Worm (Caenorhabditis elegans) whole organism, young adult: ENCODE results near the gene cest-17.

Source experiments
- B0261.1 ChIP-seq: sonication (generic microtip); optimal IDR thresholded peaks from 2 replicates; lab custom pipeline; 2016; ENCODE audit warnings: mild to moderate bottlenecking, missing genetic modification characterization, moderate library complexity, missing compliant biosample characterization
- B0336.3 ChIP-seq: fragments of 200-800 bp; sonication (Bioruptor generic); IDR thresholded peaks from 2 replicates; pipeline ENCODE4 v1.3.6; 2022; ENCODE audit warnings: missing genetic modification characterization, missing compliant biosample characterization
- F33H1.4 ChIP-seq: fragments of 200-800 bp; sonication (Bioruptor generic); IDR thresholded peaks from 2 replicates; pipeline ENCODE4 v1.3.6; 2022; ENCODE audit warnings: missing genetic modification reagents, missing genetic modification characterization, missing compliant biosample characterization
- F39B2.1 ChIP-seq: fragments of 200-800 bp; sonication (Bioruptor generic); IDR thresholded peaks from 2 replicates; pipeline ENCODE4 v1.3.6; 2022; ENCODE audit warnings: missing genetic modification reagents, missing genetic modification characterization, missing compliant biosample characterization
- Y56A3A.18 ChIP-seq: fragments of 200-800 bp; sonication (Bioruptor generic); IDR thresholded peaks from 2 replicates; pipeline ENCODE4 v1.3.6; 2022; ENCODE audit warnings: missing genetic modification reagents, missing genetic modification characterization, missing compliant biosample characterization
- Y79H2A.3 ChIP-seq: fragments of 200-800 bp; sonication (Bioruptor generic); conservative IDR thresholded peaks from 2 replicates; pipeline ENCODE4 v1.3.6; 2022; ENCODE audit warnings: missing genetic modification reagents, missing genetic modification characterization, missing compliant biosample characterization
- aptf-2 ChIP-seq: fragments of 200-800 bp; sonication (Bioruptor generic); conservative IDR thresholded peaks from 2 replicates; pipeline ENCODE4 v1.3.6; 2022; ENCODE audit warnings: missing genetic modification reagents, missing genetic modification characterization, missing compliant biosample characterization
- aptf-3 ChIP-seq: fragments of 200-800 bp; sonication (Bioruptor generic); IDR thresholded peaks from 2 replicates; pipeline ENCODE4 v1.3.6; 2022; ENCODE audit warnings: missing genetic modification characterization, missing compliant biosample characterization
- athp-1 ChIP-seq: sonication (generic microtip); optimal IDR thresholded peaks from 2 replicates; lab custom pipeline; 2017; ENCODE audit warnings: mild to moderate bottlenecking, missing genetic modification characterization, missing compliant biosample characterization
- cebp-1 ChIP-seq, 2 experiments: fragments of 200-800 bp in 1 of 2; sonication (Bioruptor generic) in 1 of 2; sonication (generic microtip) in 1 of 2; IDR thresholded peaks in 1 of 2; optimal IDR thresholded peaks in 1 of 2; 2 replicates each; pipeline versions ENCODE4 v1.3.6 to Lab custom; 2017 to 2022; ENCODE audit warnings: missing compliant biosample characterization in 2 of 2, missing genetic modification characterization in 2 of 2, mild to moderate bottlenecking in 1 of 2, missing genetic modification reagents in 1 of 2, moderate library complexity in 1 of 2
- ceh-27 ChIP-seq: fragments of 200-800 bp; sonication (Bioruptor generic); optimal IDR thresholded peaks from 2 replicates; lab custom pipeline; 2018; ENCODE audit warnings: mild to moderate bottlenecking, missing genetic modification characterization, moderate library complexity, missing compliant biosample characterization
- dpl-1 ChIP-seq: fragments of 150-350 bp; optimal IDR thresholded peaks from 2 replicates; lab custom pipeline; 2014; ENCODE audit warnings: missing biosample characterization, missing genetic modification reagents, missing genetic modification characterization
- efl-1 ChIP-seq: fragments of 150-350 bp; optimal IDR thresholded peaks from 2 replicates; lab custom pipeline; 2014; ENCODE audit warnings: missing biosample characterization, missing genetic modification reagents, missing genetic modification characterization
- him-1 ChIP-seq: sonication (generic microtip); optimal IDR thresholded peaks from 2 replicates; lab custom pipeline; 2016; ENCODE audit warnings: missing genotype, missing genetic modification reagents, missing genetic modification characterization, missing compliant biosample characterization
- hmg-1.2 ChIP-seq: fragments of 200-800 bp; sonication (Bioruptor generic); IDR thresholded peaks from 2 replicates; pipeline ENCODE4 v1.3.6; 2022; ENCODE audit warnings: missing genetic modification reagents, missing genetic modification characterization, missing compliant biosample characterization
- lin-54 ChIP-seq: fragments of 200-800 bp; sonication (Bioruptor generic); optimal IDR thresholded peaks from 2 replicates; lab custom pipeline; 2018; ENCODE audit warnings: mild to moderate bottlenecking, missing genetic modification characterization, missing compliant biosample characterization
- lsy-27 ChIP-seq: sonication (generic microtip); optimal IDR thresholded peaks from 2 replicates; lab custom pipeline; 2017; ENCODE audit warnings: missing genetic modification characterization, mild to moderate bottlenecking, missing compliant biosample characterization, antibody characterized with exemption, missing genotype, borderline replicate concordance; ENCODE audit not compliant: insufficient read depth
- mcd-1 ChIP-seq: fragments of 200-800 bp; sonication (Bioruptor generic); IDR thresholded peaks from 2 replicates; pipeline ENCODE4 v1.3.6; 2022; ENCODE audit warnings: missing genetic modification reagents, missing genetic modification characterization, missing compliant biosample characterization
- nfya-1 ChIP-seq: sonication (generic microtip); optimal IDR thresholded peaks from 2 replicates; lab custom pipeline; 2017; ENCODE audit warnings: antibody characterized with exemption, missing compliant biosample characterization, missing genetic modification characterization, borderline replicate concordance; ENCODE audit not compliant: insufficient read depth
- nfyb-1 ChIP-seq: fragments of 200-800 bp; sonication (Bioruptor generic); IDR thresholded peaks from 2 replicates; pipeline ENCODE4 v1.3.6; 2022; ENCODE audit warnings: missing genetic modification reagents, missing genetic modification characterization, missing compliant biosample characterization
- nhr-120 ChIP-seq: fragments of 200-800 bp; sonication (Bioruptor generic); IDR thresholded peaks from 2 replicates; pipeline ENCODE4 v1.3.6; 2022; ENCODE audit warnings: missing genetic modification characterization, missing compliant biosample characterization
- nhr-80 ChIP-seq: sonication (generic microtip); optimal IDR thresholded peaks from 2 replicates; lab custom pipeline; 2016; ENCODE audit warnings: missing genetic modification characterization, missing compliant biosample characterization
- rpc-1 ChIP-seq, 2 experiments: fragments of 150-350 bp in 1 of 2; sonication (generic microtip) in 1 of 2; optimal IDR thresholded peaks; 2 replicates each; lab custom pipeline; 2014 to 2018; ENCODE audit warnings: missing biosample characterization in 1 of 2, missing genetic modification characterization in 1 of 2, missing genetic modification reagents in 1 of 2, missing genotype in 1 of 2
- tbp1 ChIP-seq: fragments of 200-800 bp; sonication (Bioruptor generic); optimal IDR thresholded peaks from 2 replicates; lab custom pipeline; 2018; ENCODE audit warnings: mild to moderate bottlenecking, missing genetic modification characterization, missing compliant biosample characterization
- tbx-9 ChIP-seq: sonication (generic microtip); optimal IDR thresholded peaks from 2 replicates; lab custom pipeline; 2016; ENCODE audit warnings: borderline replicate concordance, missing genetic modification characterization, inconsistent platforms, missing compliant biosample characterization
- tlf-1 ChIP-seq: fragments of 200-800 bp; sonication (Bioruptor generic); optimal IDR thresholded peaks from 2 replicates; lab custom pipeline; 2018; ENCODE audit warnings: mild to moderate bottlenecking, missing genetic modification characterization, missing compliant biosample characterization

The cest-17 gene

ce11 chrV:8201229-8201858 is 1.8 kb upstream of the cest-17 start, which contains the start of gene cri-2:
Gene cri-2, plus strand, starts transcription at chrV:8201808.
- TF ChIP-seq hmg-1.2, result peak; percentile 18; the same call in 1 of the 2 replicates
- no peak for TF ChIP-seq tbx-9 (tag; lab: Kevin White, UChicago)

- TF ChIP-seq tbx-9 (tag; lab: Kevin White, UChicago) (no peak), aptf-2 (GFP tag; lab: Robert Waterston, UW) (no peak), Y79H2A.3 (GFP tag; lab: Robert Waterston, UW) (no peak), him-1 (no peak), lin-54 (no peak), tbp1 (GFP tag; lab: Kevin White, UChicago) (no peak)
Observed at ce11 chrV:8206931-8207330, 3.8 kb downstream of the cest-17 start, which contains the start of gene timp-1. Gene timp-1, plus strand, starts transcription at chrV:8207235.

DNA sequence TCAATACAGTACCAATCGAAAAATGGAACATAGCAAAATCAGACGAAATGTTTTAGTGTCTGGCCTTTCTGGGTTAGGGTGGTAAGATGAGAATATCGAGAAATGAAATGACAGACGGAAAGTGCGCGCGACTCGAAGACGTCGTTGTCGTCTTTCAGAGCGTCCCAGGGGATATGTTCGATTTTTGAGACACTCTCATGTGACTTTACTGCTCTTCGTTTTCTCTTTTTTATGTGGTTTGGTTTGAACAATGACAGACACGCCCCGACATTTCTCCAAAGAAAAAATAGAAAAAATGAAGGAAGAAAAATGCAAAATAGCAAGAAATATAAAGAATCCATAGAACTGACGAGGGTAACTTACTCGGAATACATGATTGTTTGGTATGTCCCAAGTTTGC is 7.4 kb downstream of the cest-17 start:
- no peak for TF ChIP-seq F39B2.1
- no peak for TF ChIP-seq efl-1 (GFP tag; lab: Kevin White, UChicago)
- TF ChIP-seq nfyb-1 (GFP tag; lab: Robert Waterston, UW), result no peak

- TF ChIP-seq F33H1.4 (GFP tag; lab: Robert Waterston, UW), result no peak
- TF ChIP-seq ceh-27 (GFP tag; lab: Kevin White, UChicago), result no peak
- no peak for TF ChIP-seq aptf-2 (GFP tag; lab: Robert Waterston, UW)
- TF ChIP-seq lsy-27 (tag; lab: Kevin White, UChicago), result no peak
- TF ChIP-seq tbp1 (GFP tag; lab: Kevin White, UChicago), result no peak
- TF ChIP-seq cebp-1 (GFP tag; IDR thresholded peaks at IDR 0.05; lab: Robert Waterston, UW), result no peak
- no peak for TF ChIP-seq cebp-1 (tag; optimal IDR thresholded peaks at IDR 0.05; lab: Kevin White, UChicago)
- TF ChIP-seq B0261.1 (tag; lab: Kevin White, UChicago), result no peak
Observed at ce11 chrV:8211993-8212392, 8.9 kb downstream of the cest-17 start.

- TF ChIP-seq tlf-1, result no peak
- TF ChIP-seq nhr-80 (tag; lab: Kevin White, UChicago), result peak; percentile 67
- no peak for TF ChIP-seq athp-1 (tag; lab: Kevin White, UChicago)
- no peak for TF ChIP-seq dpl-1 (GFP tag; lab: Kevin White, UChicago)
- TF ChIP-seq mcd-1 (GFP tag; lab: Robert Waterston, UW), result no peak
- TF ChIP-seq Y56A3A.18 (GFP tag; lab: Robert Waterston, UW), result no peak
- TF ChIP-seq rpc-1 (optimal IDR thresholded peaks at IDR 0.05; lab: Kevin White, UChicago), result no peak
- no peak for TF ChIP-seq rpc-1 (tag; optimal IDR thresholded peaks at IDR 0.05; lab: Kevin White, UChicago)
Observed at ce11 chrV:8212816-8213215, 9.7 kb downstream of the cest-17 start.

ce11 chrV:8213868-8214267 is 10.7 kb downstream of the cest-17 start, which contains the start of gene K07C11.7:
Gene K07C11.7, minus strand, starts transcription at chrV:8213968.
- TF ChIP-seq nfya-1, result no peak

ce11 chrV:8215158-8215557 is 12.0 kb downstream of the cest-17 start:
- TF ChIP-seq B0336.3 (GFP tag; lab: Robert Waterston, UW), result no peak
- TF ChIP-seq aptf-3 (GFP tag; lab: Robert Waterston, UW), result no peak
- no peak for TF ChIP-seq cebp-1 (GFP tag; IDR thresholded peaks at IDR 0.05; lab: Robert Waterston, UW)
- TF ChIP-seq cebp-1 (tag; optimal IDR thresholded peaks at IDR 0.05; lab: Kevin White, UChicago), result peak; percentile 1
- TF ChIP-seq nhr-120 (GFP tag; lab: Robert Waterston, UW), result no peak
